Worm (Caenorhabditis elegans) whole organism, L1 larva: Measurements from ENCODE around the gene Y97E10AR.1.

Source experiments
- F16B12.6 ChIP-seq: fragments of 150-350 bp; optimal IDR thresholded peaks from 2 replicates; lab custom pipeline; 2014; ENCODE audit warnings: missing biosample characterization, missing genetic modification characterization
- aha-1 ChIP-seq: fragments of 150-350 bp; optimal IDR thresholded peaks from 2 replicates; lab custom pipeline; 2014; ENCODE audit warnings: missing biosample characterization, missing genetic modification characterization
- blmp-1 ChIP-seq: fragments of 150-350 bp; optimal IDR thresholded peaks from 2 replicates; lab custom pipeline; 2014; ENCODE audit warnings: missing biosample characterization, missing genetic modification characterization
- dpl-1 ChIP-seq, 3 experiments: fragments of 150-350 bp in 2 of 3; sonication (generic microtip) in 1 of 3; optimal IDR thresholded peaks; 2 replicates each; lab custom pipeline; 2014 to 2017; ENCODE audit warnings: missing biosample characterization in 3 of 3, missing genetic modification characterization in 3 of 3, missing genetic modification reagents in 3 of 3
- efl-1 ChIP-seq, 4 experiments: fragments of 150-350 bp; optimal IDR thresholded peaks in 3 of 4; peaks in 1 of 4; 1 replicate in 1 of 4; 2 replicates in 3 of 4; lab custom pipeline; 2014; ENCODE audit warnings: missing biosample characterization in 2 of 4, missing genetic modification characterization in 2 of 4, missing genetic modification reagents in 2 of 4
- egl-13 ChIP-seq: sonication (generic microtip); optimal IDR thresholded peaks from 2 replicates; lab custom pipeline; 2016; ENCODE audit warnings: missing genotype, missing genetic modification reagents, missing genetic modification characterization, missing compliant biosample characterization
- elt-3 ChIP-seq, 6 experiments: fragments of 150-350 bp in 1 of 6; sonication (generic microtip); optimal IDR thresholded peaks; 2 replicates each; lab custom pipeline; 2017 to 2018; ENCODE audit warnings: missing biosample characterization in 6 of 6, missing genetic modification characterization in 6 of 6, inconsistent platforms in 1 of 6
- fkh-4 ChIP-seq: sonication (generic microtip); optimal IDR thresholded peaks from 2 replicates; lab custom pipeline; 2016; ENCODE audit warnings: missing compliant biosample characterization, missing genetic modification characterization, borderline replicate concordance
- fkh-8 ChIP-seq: sonication (generic microtip); optimal IDR thresholded peaks from 2 replicates; lab custom pipeline; 2016; ENCODE audit warnings: mild to moderate bottlenecking, missing genetic modification characterization, missing compliant biosample characterization
- grh-1 ChIP-seq: fragments of 200-800 bp; sonication (Bioruptor generic); IDR thresholded peaks from 2 replicates; pipeline ENCODE4 v1.3.6; 2022; ENCODE audit warnings: missing genetic modification reagents, missing genetic modification characterization, missing compliant biosample characterization
- hlh-17 ChIP-seq: fragments of 200-800 bp; sonication (Bioruptor generic); optimal IDR thresholded peaks from 2 replicates; lab custom pipeline; 2018; ENCODE audit warnings: missing genetic modification characterization, mild to moderate bottlenecking, missing compliant biosample characterization, moderate library complexity, borderline replicate concordance
- lin-14 ChIP-seq: fragments of 200-800 bp; sonication (Bioruptor generic); optimal IDR thresholded peaks from 2 replicates; lab custom pipeline; 2018; ENCODE audit warnings: mild to moderate bottlenecking, missing genetic modification characterization, moderate library complexity, missing compliant biosample characterization
- lin-35 ChIP-seq, 2 experiments: fragments of 150-350 bp; optimal IDR thresholded peaks; 2 replicates each; lab custom pipeline; 2014; ENCODE audit warnings: missing biosample characterization in 2 of 2, missing genetic modification characterization in 2 of 2, missing genetic modification reagents in 2 of 2
- lsy-2 ChIP-seq, 2 experiments: fragments of 150-350 bp; optimal IDR thresholded peaks; 2 replicates each; lab custom pipeline; 2014; ENCODE audit warnings: missing biosample characterization in 2 of 2, missing genetic modification characterization in 2 of 2
- mdl-1 ChIP-seq, 2 experiments: fragments of 150-350 bp; optimal IDR thresholded peaks; 2 replicates each; lab custom pipeline; 2014 to 2017; ENCODE audit warnings: missing biosample characterization in 2 of 2, missing genetic modification characterization in 2 of 2, inconsistent platforms in 1 of 2
- nhr-19 ChIP-seq: fragments of 200-800 bp; sonication (Bioruptor generic); conservative IDR thresholded peaks from 2 replicates; pipeline ENCODE4 v1.3.6; 2022; ENCODE audit warnings: missing genetic modification characterization, missing compliant biosample characterization
- nhr-20 ChIP-seq: sonication (generic microtip); optimal IDR thresholded peaks from 2 replicates; lab custom pipeline; 2016; ENCODE audit warnings: mild to moderate bottlenecking, missing genetic modification characterization, missing compliant biosample characterization
- nhr-237 ChIP-seq: fragments of 150-350 bp; optimal IDR thresholded peaks from 2 replicates; lab custom pipeline; 2014; ENCODE audit warnings: missing biosample characterization, missing genetic modification characterization
- nhr-47 ChIP-seq: sonication (generic microtip); optimal IDR thresholded peaks from 2 replicates; lab custom pipeline; 2016; ENCODE audit warnings: mild to moderate bottlenecking, missing genetic modification characterization, moderate library complexity, missing compliant biosample characterization
- nhr-71 ChIP-seq: sonication (generic microtip); optimal IDR thresholded peaks from 2 replicates; lab custom pipeline; 2016; ENCODE audit warnings: mild to moderate bottlenecking, missing genetic modification characterization, moderate library complexity, missing compliant biosample characterization
- nhr-77 ChIP-seq: fragments of 150-350 bp; optimal IDR thresholded peaks from 2 replicates; lab custom pipeline; 2014; ENCODE audit warnings: missing biosample characterization, missing genetic modification characterization
- nhr-85 ChIP-seq: sonication (generic microtip); peaks from one replicate; lab custom pipeline; 2016; ENCODE audit warnings: missing genetic modification characterization, inconsistent platforms, missing compliant biosample characterization
- nhr-90 ChIP-seq: sonication (generic microtip); optimal IDR thresholded peaks from 2 replicates; lab custom pipeline; 2016; ENCODE audit warnings: mild to moderate bottlenecking, missing genetic modification characterization, missing compliant biosample characterization; ENCODE audit not compliant: poor library complexity
- pag-3 ChIP-seq: sonication (generic microtip); optimal IDR thresholded peaks from 2 replicates; lab custom pipeline; 2017; ENCODE audit warnings: missing genetic modification characterization, mild to moderate bottlenecking, missing compliant biosample characterization, antibody characterized with exemption, borderline replicate concordance; ENCODE audit not compliant: insufficient read depth
- pqm-1 ChIP-seq: sonication (generic microtip); optimal IDR thresholded peaks from 3 replicates; lab custom pipeline; 2017; ENCODE audit warnings: missing biosample characterization, missing genetic modification characterization
- rnt-1 ChIP-seq: sonication (generic microtip); optimal IDR thresholded peaks from 2 replicates; lab custom pipeline; 2016; ENCODE audit warnings: mild to moderate bottlenecking, missing genetic modification characterization, moderate library complexity, missing compliant biosample characterization
- skn-1 ChIP-seq: fragments of 150-350 bp; optimal IDR thresholded peaks from 2 replicates; lab custom pipeline; 2014; ENCODE audit warnings: missing biosample characterization, missing genetic modification characterization
- snu-23 ChIP-seq: sonication (generic microtip); optimal IDR thresholded peaks from 2 replicates; lab custom pipeline; 2016; ENCODE audit warnings: missing genetic modification characterization, missing compliant biosample characterization
- tbx-2 ChIP-seq: sonication (generic microtip); optimal IDR thresholded peaks from 2 replicates; lab custom pipeline; 2016; ENCODE audit warnings: missing genetic modification characterization, missing compliant biosample characterization
- unc-130 ChIP-seq: fragments of 150-350 bp; optimal IDR thresholded peaks from 2 replicates; lab custom pipeline; 2017; ENCODE audit warnings: missing biosample characterization, missing genetic modification characterization, inconsistent platforms
- xbp-1 ChIP-seq: sonication (generic microtip); optimal IDR thresholded peaks from 2 replicates; lab custom pipeline; 2016; ENCODE audit warnings: missing genetic modification characterization, missing compliant biosample characterization
- zag-1 ChIP-seq: fragments of 150-350 bp; optimal IDR thresholded peaks from 2 replicates; lab custom pipeline; 2014; ENCODE audit warnings: missing biosample characterization, missing genetic modification characterization
- ztf-11 ChIP-seq, 2 experiments: sonication (generic microtip); optimal IDR thresholded peaks; 2 replicates each; lab custom pipeline; 2016 to 2017; ENCODE audit warnings: missing genetic modification characterization in 2 of 2, missing biosample characterization in 1 of 2, missing compliant biosample characterization in 1 of 2

Gene Y97E10AR.1

DNA sequence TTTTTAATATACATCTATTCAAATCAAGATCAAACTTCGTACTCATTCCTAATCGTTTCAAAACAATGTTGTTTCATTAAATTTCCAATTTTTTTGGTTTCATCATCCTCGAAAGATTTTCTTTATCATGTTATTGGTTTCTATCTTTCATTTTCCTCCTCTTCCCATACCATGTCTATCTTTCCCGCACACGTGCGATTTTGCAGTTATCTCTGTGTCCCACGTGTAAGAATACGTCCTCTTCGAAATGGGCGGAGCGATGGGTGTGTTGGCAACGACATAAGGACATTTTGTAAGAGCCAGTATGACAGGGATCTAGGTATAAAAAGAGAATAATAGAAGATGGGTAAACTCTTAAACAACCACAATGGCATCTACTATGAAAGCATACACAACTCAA is 25.1 kb downstream of the Y97E10AR.1 start, which contains the start of gene F43H9.4:
F43H9.4 (plus strand) TSS at position 366 of the 400 bp plus-strand sequence.
- TF ChIP-seq tbx-2: peak; percentile 20
- peak; percentile 48 for TF ChIP-seq nhr-90 (tag; lab: Kevin White, UChicago)
- TF ChIP-seq nhr-71 (tag; lab: Kevin White, UChicago): peak; percentile 63
- TF ChIP-seq grh-1 (GFP tag; lab: Robert Waterston, UW): peak; percentile 39; the same call in 1 of the 2 replicates
- TF ChIP-seq nhr-47 (tag; lab: Kevin White, UChicago): peak; percentile 30
- no peak for TF ChIP-seq hlh-17 (GFP tag; lab: Kevin White, UChicago)
- peak in 5 of 6 experiments; percentile 47 to 94 (median 62) for TF ChIP-seq elt-3 (tag; optimal IDR thresholded peaks at IDR 0.05; lab: Kevin White, UChicago)
- peak in 1 of 2 experiments; percentile 77 for TF ChIP-seq mdl-1 (tag; optimal IDR thresholded peaks at IDR 0.05; lab: Kevin White, UChicago)
- TF ChIP-seq fkh-8 (tag; lab: Kevin White, UChicago): no peak
- peak in 1 of 2 experiments; percentile 8 for TF ChIP-seq lin-35 (GFP tag; optimal IDR thresholded peaks at IDR 0.05; lab: Kevin White, UChicago)
- TF ChIP-seq pag-3 (tag; lab: Kevin White, UChicago): peak; percentile 26
- TF ChIP-seq unc-130: peak; percentile 18
- TF ChIP-seq fkh-4 (tag; lab: Kevin White, UChicago): no peak
- no peak for TF ChIP-seq pqm-1 (tag; lab: Kevin White, UChicago)
- TF ChIP-seq F16B12.6 (tag; lab: Kevin White, UChicago): no peak
- TF ChIP-seq nhr-77: no peak
- peak in 1 of 3 experiments; percentile 9 for TF ChIP-seq dpl-1 (GFP tag; optimal IDR thresholded peaks at IDR 0.05; lab: Kevin White, UChicago)
- peak; percentile 91 for TF ChIP-seq nhr-85
- TF ChIP-seq egl-13 (tag; lab: Kevin White, UChicago): no peak
- peak; percentile 74 for TF ChIP-seq lin-14 (GFP tag; lab: Kevin White, UChicago)
- TF ChIP-seq snu-23: peak; percentile 64
- TF ChIP-seq rnt-1 (tag; lab: Kevin White, UChicago): no peak
- TF ChIP-seq lsy-2 (tag; optimal IDR thresholded peaks at IDR 0.05; lab: Kevin White, UChicago): peak in 1 of 2 experiments; percentile 3
- TF ChIP-seq aha-1 (tag; lab: Kevin White, UChicago): no peak
- TF ChIP-seq nhr-19 (GFP tag; lab: Robert Waterston, UW): no peak; the same call in 1 of the 2 replicates
- TF ChIP-seq nhr-20 (tag; lab: Kevin White, UChicago): peak; percentile 82
- TF ChIP-seq xbp-1 (tag; lab: Kevin White, UChicago): peak; percentile 87
- peak; percentile 62 for TF ChIP-seq blmp-1 (tag; lab: Kevin White, UChicago)

DNA sequence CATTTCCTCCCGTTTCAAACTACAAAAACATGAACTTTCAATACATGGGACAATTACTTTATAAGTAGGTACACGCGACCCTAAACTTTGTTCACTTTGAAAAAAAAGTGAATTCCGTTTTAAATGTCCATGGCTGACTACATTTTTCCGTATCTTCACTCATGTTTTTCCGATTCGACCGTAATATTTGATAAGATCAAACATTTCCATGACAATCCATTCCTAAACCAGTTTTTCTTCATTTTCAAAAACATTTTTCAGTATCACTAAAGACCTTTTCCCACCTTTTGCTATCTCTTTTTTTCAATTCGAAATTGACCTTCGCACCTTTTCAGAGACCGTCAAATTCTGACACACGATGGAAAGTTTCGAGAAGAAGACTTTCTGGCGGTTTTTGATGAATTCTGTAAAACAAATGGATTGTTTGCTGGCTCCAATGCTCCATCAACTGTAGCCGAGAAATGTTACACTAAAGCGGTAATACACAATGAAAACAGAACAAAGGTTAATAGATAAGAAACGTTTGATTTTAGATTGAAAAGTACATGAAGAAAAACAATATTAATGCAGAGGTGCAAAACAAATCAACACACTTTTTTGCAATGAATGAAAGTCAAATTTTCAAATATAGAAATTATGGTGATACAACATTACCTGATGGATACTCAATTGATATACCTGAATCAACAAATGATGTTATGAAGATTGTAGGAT is 26.3 kb downstream of the Y97E10AR.1 start:
- TF ChIP-seq nhr-71 (tag; lab: Kevin White, UChicago) (peak; percentile 21), snu-23 (peak; percentile 43), blmp-1 (tag; lab: Kevin White, UChicago) (peak; percentile 82), grh-1 (GFP tag; lab: Robert Waterston, UW) (peak; percentile 74), mdl-1 (tag; optimal IDR thresholded peaks at IDR 0.05; lab: Kevin White, UChicago) (no peak), lin-35 (GFP tag; optimal IDR thresholded peaks at IDR 0.05; lab: Kevin White, UChicago) (peak in 1 of 2 experiments; percentile 9), zag-1 (no peak), skn-1 (tag; lab: Kevin White, UChicago) (no peak), nhr-85 (peak; percentile 90), nhr-20 (tag; lab: Kevin White, UChicago) (peak; percentile 56), lin-14 (GFP tag; lab: Kevin White, UChicago) (peak; percentile 62), lsy-2 (tag; optimal IDR thresholded peaks at IDR 0.05; lab: Kevin White, UChicago) (peak in 1 of 2 experiments; percentile 53), elt-3 (tag; optimal IDR thresholded peaks at IDR 0.05; lab: Kevin White, UChicago) (peak in 5 of 6 experiments; percentile 9 to 82 (median 30)), nhr-77 (no peak), efl-1 (optimal IDR thresholded peaks at IDR 0.05; lab: Kevin White, UChicago) (no peak), efl-1 (GFP tag; optimal IDR thresholded peaks at IDR 0.05 in 1 of 2; lab: Kevin White, UChicago) (peak in 1 of 2 experiments; percentile 54), nhr-237 (no peak)

DNA sequence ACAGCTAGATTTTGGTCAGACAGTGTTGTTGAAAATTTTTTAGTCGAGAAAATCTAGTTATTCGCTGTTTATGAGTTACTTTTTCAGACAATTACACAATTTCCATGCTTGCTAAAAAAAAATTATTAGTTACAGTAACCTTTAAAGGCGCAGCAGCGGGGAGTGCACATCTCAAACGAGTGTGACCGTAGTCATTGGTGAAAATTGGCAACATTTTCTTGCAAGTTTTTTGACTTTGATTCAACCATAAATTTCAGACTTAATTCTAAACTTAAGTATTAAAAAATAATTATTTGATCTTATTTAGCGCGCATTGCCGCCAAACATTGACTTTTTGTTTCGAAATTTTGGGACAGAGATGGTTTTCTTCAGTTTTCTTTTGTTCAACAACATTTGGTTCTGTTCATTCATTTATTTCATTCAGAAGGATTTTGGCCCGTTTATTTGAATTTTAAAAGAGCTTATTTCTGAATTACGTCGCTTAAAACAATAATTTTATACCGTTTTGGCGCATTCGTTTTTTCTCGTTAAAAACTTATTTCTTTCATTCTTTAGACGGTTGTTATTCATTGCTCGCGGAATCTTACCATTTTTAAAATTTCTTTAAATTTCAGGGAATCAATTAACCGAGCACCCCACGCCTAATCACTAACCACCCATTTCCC is 27.7 kb downstream of the Y97E10AR.1 start, which contains the start of gene oma-2:
oma-2 (plus strand) TSS at position 615 of the 665 bp plus-strand sequence.
- TF ChIP-seq ztf-11 (tag; optimal IDR thresholded peaks at IDR 0.05; lab: Kevin White, UChicago) (no peak), nhr-77 (no peak), lsy-2 (tag; optimal IDR thresholded peaks at IDR 0.05; lab: Kevin White, UChicago) (peak in 1 of 2 experiments; percentile 7)
